Worm (Caenorhabditis elegans): Measurements from ENCODE around the gene T21E8.7.

DNA sequence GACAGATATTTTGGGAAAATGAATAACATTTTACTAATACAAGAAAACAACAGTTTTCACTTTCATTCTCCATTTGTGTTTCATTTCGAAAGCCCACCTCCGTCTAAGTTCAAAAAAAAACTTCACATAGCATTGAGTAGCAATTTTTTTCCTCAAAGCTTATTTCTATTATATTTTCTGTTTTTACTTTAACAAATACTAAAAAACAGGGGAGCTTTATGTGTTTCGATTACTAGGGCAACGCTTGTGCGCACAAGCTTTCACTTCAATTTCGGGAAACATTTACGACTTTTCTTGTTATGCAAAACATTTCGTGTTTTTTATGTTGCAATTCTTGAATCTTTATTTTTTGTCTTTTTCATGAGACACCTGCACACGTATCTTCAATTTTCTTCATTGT, 2.6 kb downstream of the T21E8.7 start, which contains the start of gene T21E8.5:
- TF ChIP-seq sea-1 (GFP tag; conservative IDR thresholded peaks at IDR 0.05), result no peak
- no peak for TF ChIP-seq ama-1 (optimal IDR thresholded peaks at IDR 0.05)
- no peak for TF ChIP-seq hmbx-1 (tag; optimal IDR thresholded peaks at IDR 0.05)
- no peak for TF ChIP-seq scrt-1 (GFP tag; IDR thresholded peaks at IDR 0.05)
- TF ChIP-seq hmg-4 (GFP tag; optimal IDR thresholded peaks at IDR 0.05), result no peak
- TF ChIP-seq tbx-11 (GFP tag; IDR thresholded peaks at IDR 0.05), result no peak
- no peak for TF ChIP-seq ets-7 (tag; optimal IDR thresholded peaks at IDR 0.05)
- TF ChIP-seq ceh-13 (GFP tag; optimal IDR thresholded peaks at IDR 0.05), result no peak
- TF ChIP-seq flt-1 (GFP tag; IDR thresholded peaks at IDR 0.05), result no peak
- no peak for TF ChIP-seq B0310.2 (tag; optimal IDR thresholded peaks at IDR 0.05)
- TF ChIP-seq hnd-1 (tag; optimal IDR thresholded peaks at IDR 0.05), result no peak
- no peak for TF ChIP-seq pes-1 (GFP tag; IDR thresholded peaks at IDR 0.05)
- no peak for TF ChIP-seq tra-4 (tag; optimal IDR thresholded peaks at IDR 0.05)
- TF ChIP-seq tbx-37 (GFP tag; conservative IDR thresholded peaks at IDR 0.05), result no peak

Measured in whole organism, early embryonic.